Worm (Caenorhabditis elegans) whole organism, midembryonic: ENCODE data around the gene K08B12.3.

Experiments
- T22C8.4 ChIP-seq: fragments of 200-800 bp; sonication (Bioruptor generic); IDR thresholded peaks from 2 replicates; pipeline ENCODE4 v1.3.6; 2022; ENCODE audit warnings: missing genetic modification characterization, missing compliant biosample characterization
- cog-1 ChIP-seq: sonication (generic microtip); optimal IDR thresholded peaks from 2 replicates; lab custom pipeline; 2016; ENCODE audit warnings: missing genetic modification characterization, missing compliant biosample characterization
- flt-1 ChIP-seq: fragments of 200-800 bp; sonication (Bioruptor generic); IDR thresholded peaks from 2 replicates; pipeline ENCODE4 v1.3.6; 2022; ENCODE audit warnings: missing genetic modification characterization, missing compliant biosample characterization
- klf-2 ChIP-seq: fragments of 200-800 bp; sonication (Bioruptor generic); conservative IDR thresholded peaks from 2 replicates; pipeline ENCODE4 v1.3.6; 2022; ENCODE audit warnings: missing genetic modification reagents, missing genetic modification characterization, missing compliant biosample characterization
- med-1 ChIP-seq: sonication (generic microtip); optimal IDR thresholded peaks from 2 replicates; lab custom pipeline; 2017; ENCODE audit warnings: missing genetic modification characterization, mild to moderate bottlenecking, missing compliant biosample characterization, antibody characterized with exemption, missing genetic modification reagents; ENCODE audit not compliant: insufficient read depth
- ref-1 ChIP-seq: fragments of 200-800 bp; sonication (Bioruptor generic); conservative IDR thresholded peaks from 2 replicates; pipeline ENCODE4 v1.3.6; 2022; ENCODE audit warnings: missing genetic modification reagents, missing genetic modification characterization, missing compliant biosample characterization
- tab-1 ChIP-seq: fragments of 200-800 bp; sonication (Bioruptor generic); IDR thresholded peaks from 2 replicates; pipeline ENCODE4 v1.3.6; 2022; ENCODE audit warnings: missing genetic modification characterization, missing compliant biosample characterization
- ztf-23 ChIP-seq: fragments of 200-800 bp; sonication (Bioruptor generic); IDR thresholded peaks from 2 replicates; pipeline ENCODE4 v1.3.6; 2022; ENCODE audit warnings: missing genetic modification reagents, missing genetic modification characterization, missing compliant biosample characterization
- ztf-29 ChIP-seq: fragments of 200-800 bp; sonication (Bioruptor generic); IDR thresholded peaks from 2 replicates; pipeline ENCODE4 v1.3.6; 2022; ENCODE audit warnings: missing genetic modification reagents, missing genetic modification characterization, missing compliant biosample characterization

K08B12.3 gene

ce11 chrV:6246454-6246981, 11.5 kb downstream of the K08B12.3 start, which contains the start of gene dmd-7:
Gene dmd-7, plus strand, starts transcription at chrV:6246931.
- TF ChIP-seq tab-1, result 0 out of 2 replicates have a peak, but pooled peaks have one; percentile 9
- no peak for TF ChIP-seq flt-1 (GFP tag; lab: Robert Waterston, UW)

ce11 chrV:6247397-6247796, 12.4 kb downstream of the K08B12.3 start:
- no peak for TF ChIP-seq klf-2 (GFP tag; lab: Robert Waterston, UW)
- no peak for TF ChIP-seq ref-1 (GFP tag; lab: Robert Waterston, UW)
- no peak for TF ChIP-seq med-1 (GFP tag; lab: Kevin White, UChicago)
- no peak for TF ChIP-seq T22C8.4 (GFP tag; lab: Robert Waterston, UW)
- no peak for TF ChIP-seq flt-1 (GFP tag; lab: Robert Waterston, UW)
- TF ChIP-seq tab-1, result no peak

ce11 chrV:6248714-6249113, 13.7 kb downstream of the K08B12.3 start:
- TF ChIP-seq ref-1 (GFP tag; lab: Robert Waterston, UW), result no peak
- no peak for TF ChIP-seq med-1 (GFP tag; lab: Kevin White, UChicago)
- no peak for TF ChIP-seq T22C8.4 (GFP tag; lab: Robert Waterston, UW)
- TF ChIP-seq klf-2 (GFP tag; lab: Robert Waterston, UW), result no peak
- no peak for TF ChIP-seq cog-1
- no peak for TF ChIP-seq ztf-29 (GFP tag; lab: Robert Waterston, UW)
- no peak for TF ChIP-seq tab-1
- TF ChIP-seq flt-1 (GFP tag; lab: Robert Waterston, UW), result no peak
- no peak for TF ChIP-seq ztf-23 (GFP tag; lab: Robert Waterston, UW)

- TF ChIP-seq ref-1 (GFP tag; lab: Robert Waterston, UW), result no peak
- TF ChIP-seq klf-2 (GFP tag; lab: Robert Waterston, UW), result no peak
- TF ChIP-seq flt-1 (GFP tag; lab: Robert Waterston, UW), result no peak
- TF ChIP-seq ztf-29 (GFP tag; lab: Robert Waterston, UW), result no peak
- no peak for TF ChIP-seq cog-1
- no peak for TF ChIP-seq tab-1
- no peak for TF ChIP-seq ztf-23 (GFP tag; lab: Robert Waterston, UW)
- TF ChIP-seq med-1 (GFP tag; lab: Kevin White, UChicago), result no peak
- no peak for TF ChIP-seq T22C8.4 (GFP tag; lab: Robert Waterston, UW)
These were observed 14.2 kb downstream of the K08B12.3 start for ce11 chrV:6249135-6249534.

ce11 chrV:6250959-6251598, 16.1 kb downstream of the K08B12.3 start:
- TF ChIP-seq cog-1, result no peak

- no peak for TF ChIP-seq ztf-29 (GFP tag; lab: Robert Waterston, UW)
- no peak for TF ChIP-seq klf-2 (GFP tag; lab: Robert Waterston, UW)
- TF ChIP-seq med-1 (GFP tag; lab: Kevin White, UChicago), result no peak
- TF ChIP-seq flt-1 (GFP tag; lab: Robert Waterston, UW), result no peak
- TF ChIP-seq tab-1, result no peak
- TF ChIP-seq ztf-23 (GFP tag; lab: Robert Waterston, UW), result no peak
- no peak for TF ChIP-seq ref-1 (GFP tag; lab: Robert Waterston, UW)
- TF ChIP-seq T22C8.4 (GFP tag; lab: Robert Waterston, UW), result no peak
- TF ChIP-seq cog-1, result no peak
These were observed 19.0 kb downstream of the K08B12.3 start for ce11 chrV:6253936-6254335.

- no peak for TF ChIP-seq flt-1 (GFP tag; lab: Robert Waterston, UW)
- TF ChIP-seq med-1 (GFP tag; lab: Kevin White, UChicago), result no peak
- no peak for TF ChIP-seq ztf-23 (GFP tag; lab: Robert Waterston, UW)
- no peak for TF ChIP-seq ztf-29 (GFP tag; lab: Robert Waterston, UW)
- TF ChIP-seq ref-1 (GFP tag; lab: Robert Waterston, UW), result no peak
- TF ChIP-seq tab-1, result no peak
- TF ChIP-seq T22C8.4 (GFP tag; lab: Robert Waterston, UW), result no peak
- no peak for TF ChIP-seq klf-2 (GFP tag; lab: Robert Waterston, UW)
- no peak for TF ChIP-seq cog-1
These were observed 24.2 kb downstream of the K08B12.3 start, which contains the start of gene K08B12.1 for ce11 chrV:6259139-6259538. Gene K08B12.1, plus strand, starts transcription at chrV:6259367.

ce11 chrV:6267237-6267812, 32.3 kb downstream of the K08B12.3 start, which contains the start of gene mrck-1:
Gene mrck-1, minus strand, starts transcription at chrV:6267287.
- TF ChIP-seq ztf-23 (GFP tag; lab: Robert Waterston, UW), result peak; percentile 87
- TF ChIP-seq T22C8.4 (GFP tag; lab: Robert Waterston, UW), result peak; percentile 71
- TF ChIP-seq klf-2 (GFP tag; lab: Robert Waterston, UW), result peak; percentile 61
- TF ChIP-seq ref-1 (GFP tag; lab: Robert Waterston, UW), result peak; percentile 59
- TF ChIP-seq med-1 (GFP tag; lab: Kevin White, UChicago), result peak; percentile 53
- peak; percentile 90 for TF ChIP-seq tab-1
- TF ChIP-seq cog-1, result peak; percentile 94
- peak; percentile 91 for TF ChIP-seq flt-1 (GFP tag; lab: Robert Waterston, UW)
- TF ChIP-seq ztf-29 (GFP tag; lab: Robert Waterston, UW), result peak; percentile 60; the same call in 1 of the 2 replicates

ce11 chrV:6267978-6268377, 33.0 kb downstream of the K08B12.3 start:
- TF ChIP-seq tab-1, result no peak
- TF ChIP-seq cog-1, result no peak

- TF ChIP-seq ztf-23 (GFP tag; lab: Robert Waterston, UW), result no peak
- TF ChIP-seq med-1 (GFP tag; lab: Kevin White, UChicago), result no peak
- TF ChIP-seq T22C8.4 (GFP tag; lab: Robert Waterston, UW), result no peak
- TF ChIP-seq ztf-29 (GFP tag; lab: Robert Waterston, UW), result no peak
- TF ChIP-seq tab-1, result no peak
- no peak for TF ChIP-seq klf-2 (GFP tag; lab: Robert Waterston, UW)
- no peak for TF ChIP-seq cog-1
- no peak for TF ChIP-seq flt-1 (GFP tag; lab: Robert Waterston, UW)
- no peak for TF ChIP-seq ref-1 (GFP tag; lab: Robert Waterston, UW)
These were observed 33.5 kb downstream of the K08B12.3 start for ce11 chrV:6268526-6268925.
